Fruit fly (Drosophila melanogaster) ovary, adult (tissue): ENCODE data around the gene CG12420.

Source experiments
- CG17801 ChIP-seq: fragments of 200-800 bp; optimal IDR thresholded peaks from 2 replicates; lab custom pipeline; 2019; ENCODE audit warnings: missing biosample characterization, mild to moderate bottlenecking, missing genetic modification characterization, moderate library complexity; ENCODE audit not compliant: partially characterized antibody

The CG12420 gene

dm6 chr3R:10251846-10252245 is 29.3 kb downstream of the CG12420 start:
- TF ChIP-seq CG17801 (GFP tag; lab: Kevin White, UChicago), result no peak

DNA sequence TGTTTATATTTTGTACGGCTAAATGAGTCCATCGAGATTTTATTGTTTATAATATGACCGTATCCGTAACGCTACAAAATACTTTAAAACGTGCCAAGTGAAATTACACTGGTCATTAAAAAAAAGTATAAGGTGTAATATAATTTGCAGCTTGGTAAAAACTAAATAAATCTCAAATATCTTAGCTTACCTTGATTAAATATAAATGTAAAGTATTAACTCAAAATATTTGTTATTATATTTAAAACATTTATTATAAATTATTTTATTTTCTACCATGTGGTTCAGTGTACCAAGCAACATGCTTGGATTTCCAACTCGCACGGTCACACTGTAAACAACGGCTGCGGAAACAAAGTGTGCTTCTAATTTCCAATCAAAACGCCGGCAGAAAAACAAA is 39.3 kb downstream of the CG12420 start, which contains the start of the genes Sirt6 and pont:
Gene Sirt6, minus strand, starts transcription at position 50 of the 400 bp plus-strand sequence.
Gene pont, plus strand, starts transcription at position 324 of the 400 bp plus-strand sequence.
- peak; percentile 95 for TF ChIP-seq CG17801 (GFP tag; lab: Kevin White, UChicago)

DNA sequence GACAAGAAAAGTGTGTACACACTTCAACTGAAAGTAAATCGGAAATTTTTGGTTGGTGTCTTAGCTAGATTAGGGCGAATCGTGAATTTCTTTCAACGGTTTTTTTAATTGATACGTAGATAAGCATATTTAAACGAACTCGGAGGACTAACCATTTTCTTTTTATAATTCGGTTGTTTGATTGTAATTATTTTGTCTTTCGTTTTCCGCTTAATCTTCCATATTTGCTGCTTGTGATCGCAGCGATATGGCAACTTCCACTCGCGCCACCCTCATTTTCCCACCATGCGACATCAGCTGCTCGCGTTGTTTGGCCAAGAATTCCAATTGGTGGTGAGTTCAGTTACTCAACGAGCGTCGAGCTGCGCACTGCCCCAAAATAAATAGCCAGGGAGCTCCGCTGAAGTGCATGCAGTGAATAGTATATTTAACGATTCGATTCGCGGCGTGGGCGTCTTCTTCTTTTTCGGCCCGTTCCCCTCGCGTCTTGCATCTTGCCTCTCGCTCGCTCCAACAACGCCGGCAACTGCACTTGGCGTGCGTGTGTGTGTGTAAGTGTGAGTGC is 41.6 kb downstream of the CG12420 start, which contains the start of gene Nuak:
Gene Nuak, plus strand, starts transcription at position 335 of the 565 bp plus-strand sequence.
- TF ChIP-seq CG17801 (GFP tag; lab: Kevin White, UChicago), result peak; percentile 86

- no peak for TF ChIP-seq CG17801 (GFP tag; lab: Kevin White, UChicago)
Measured at dm6 chr3R:10264601-10265421, 42.3 kb downstream of the CG12420 start.

DNA sequence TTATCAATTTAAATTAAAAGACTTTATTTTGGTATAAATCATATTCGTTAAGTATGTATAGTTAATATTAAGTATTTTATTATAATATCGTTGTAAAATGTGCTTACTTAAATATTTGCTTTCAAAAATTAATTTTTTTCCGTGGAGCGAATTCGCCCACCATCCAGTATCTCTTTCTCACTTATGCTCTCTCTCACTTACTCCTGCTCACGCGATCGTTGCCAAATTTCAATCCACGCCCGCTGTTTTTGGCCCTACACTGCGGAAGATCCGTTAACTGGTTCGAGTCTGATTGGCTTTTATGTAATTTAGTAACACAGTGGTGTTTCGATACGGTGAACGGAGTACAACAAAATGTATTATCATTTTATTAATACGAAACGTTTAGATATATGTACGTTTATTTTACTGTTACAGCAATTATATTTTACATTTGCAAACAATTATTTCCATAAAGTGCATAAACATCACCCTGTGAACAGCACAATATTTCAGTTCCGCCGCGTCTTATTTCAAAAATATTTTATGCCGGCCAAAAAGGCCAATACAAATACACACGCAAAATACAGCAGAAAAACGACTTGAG is 43.1 kb downstream of the CG12420 start:
- peak; percentile 64 for TF ChIP-seq CG17801 (GFP tag; lab: Kevin White, UChicago)

dm6 chr3R:10266624-10267492 is 44.4 kb downstream of the CG12420 start:
- TF ChIP-seq CG17801 (GFP tag; lab: Kevin White, UChicago), result no peak

- TF ChIP-seq CG17801 (GFP tag; lab: Kevin White, UChicago), result peak; percentile 90
Measured at dm6 chr3R:10268101-10268864, 45.8 kb downstream of the CG12420 start.

dm6 chr3R:10268865-10269442 is 46.5 kb downstream of the CG12420 start:
- peak; percentile 45 for TF ChIP-seq CG17801 (GFP tag; lab: Kevin White, UChicago)

- TF ChIP-seq CG17801 (GFP tag; lab: Kevin White, UChicago), result no peak
Measured at dm6 chr3R:10269921-10270431, 47.5 kb downstream of the CG12420 start.

DNA sequence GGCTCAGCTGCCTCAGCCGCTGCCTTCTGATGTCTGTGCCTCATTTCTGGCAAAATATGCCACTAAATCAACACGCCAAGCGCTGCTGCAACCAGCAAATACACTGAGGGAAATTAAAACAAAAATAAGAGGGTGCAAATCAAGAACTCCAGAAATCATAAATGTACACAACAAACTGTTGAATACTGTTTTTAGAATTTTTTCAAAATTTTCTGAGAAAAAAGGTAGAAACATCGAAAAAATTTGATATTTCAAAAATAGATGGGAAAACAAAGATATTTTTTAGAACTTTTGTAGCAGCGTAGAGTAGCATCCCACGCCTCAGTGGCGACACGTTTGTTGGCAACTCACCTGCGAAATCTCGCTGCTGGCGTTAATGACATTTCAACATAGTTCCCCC is 50.2 kb downstream of the CG12420 start:
- TF ChIP-seq CG17801 (GFP tag; lab: Kevin White, UChicago), result no peak
